Worm (Caenorhabditis elegans) whole organism, L1 larva: ENCODE data around the gene cpna-1.

ENCODE experiments used
- C34B4.2 ChIP-seq: sonication (generic microtip); optimal IDR thresholded peaks from 2 replicates; lab custom pipeline; 2017; ENCODE audit warnings: mild to moderate bottlenecking, missing genetic modification characterization, missing compliant biosample characterization
- alr-1 ChIP-seq: fragments of 200-800 bp; sonication (Bioruptor generic); optimal IDR thresholded peaks from 2 replicates; lab custom pipeline; 2018; ENCODE audit warnings: borderline replicate concordance, mild to moderate bottlenecking, missing genetic modification characterization, missing compliant biosample characterization
- ama-1 ChIP-seq: fragments of 150-350 bp; optimal IDR thresholded peaks from 2 replicates; lab custom pipeline; 2014
- ceh-82 ChIP-seq, 3 experiments: fragments of 150-350 bp in 1 of 3; sonication (generic microtip) in 2 of 3; optimal IDR thresholded peaks; 2 replicates each; lab custom pipeline; 2014 to 2017; ENCODE audit warnings: missing biosample characterization in 3 of 3, missing genetic modification characterization in 3 of 3
- egl-27 ChIP-seq, 2 experiments: fragments of 150-350 bp in 1 of 2; sonication (generic microtip); optimal IDR thresholded peaks; 3 replicates each; lab custom pipeline; 2017 to 2018; ENCODE audit warnings: missing biosample characterization in 2 of 2, missing genetic modification characterization in 2 of 2, missing genetic modification reagents in 2 of 2
- lin-35 ChIP-seq, 2 experiments: fragments of 150-350 bp; optimal IDR thresholded peaks; 2 replicates each; lab custom pipeline; 2014; ENCODE audit warnings: missing biosample characterization in 2 of 2, missing genetic modification characterization in 2 of 2, missing genetic modification reagents in 2 of 2
- mdl-1 ChIP-seq, 2 experiments: fragments of 150-350 bp; optimal IDR thresholded peaks; 2 replicates each; lab custom pipeline; 2014 to 2017; ENCODE audit warnings: missing biosample characterization in 2 of 2, missing genetic modification characterization in 2 of 2, inconsistent platforms in 1 of 2
- mep-1 ChIP-seq: fragments of 150-350 bp; optimal IDR thresholded peaks from 2 replicates; lab custom pipeline; 2014; ENCODE audit warnings: missing biosample characterization, missing genetic modification characterization
- nhr-11 ChIP-seq: fragments of 150-350 bp; optimal IDR thresholded peaks from 2 replicates; lab custom pipeline; 2014; ENCODE audit warnings: missing biosample characterization, missing genetic modification characterization
- nhr-237 ChIP-seq: fragments of 150-350 bp; optimal IDR thresholded peaks from 2 replicates; lab custom pipeline; 2014; ENCODE audit warnings: missing biosample characterization, missing genetic modification characterization
- nhr-85 ChIP-seq: sonication (generic microtip); peaks from one replicate; lab custom pipeline; 2016; ENCODE audit warnings: missing genetic modification characterization, inconsistent platforms, missing compliant biosample characterization
- nhr-90 ChIP-seq: sonication (generic microtip); optimal IDR thresholded peaks from 2 replicates; lab custom pipeline; 2016; ENCODE audit warnings: mild to moderate bottlenecking, missing genetic modification characterization, missing compliant biosample characterization; ENCODE audit not compliant: poor library complexity
- tbx-2 ChIP-seq: sonication (generic microtip); optimal IDR thresholded peaks from 2 replicates; lab custom pipeline; 2016; ENCODE audit warnings: missing genetic modification characterization, missing compliant biosample characterization
- unc-86 ChIP-seq: sonication (generic microtip); optimal IDR thresholded peaks from 2 replicates; lab custom pipeline; 2016; ENCODE audit warnings: missing genetic modification characterization, missing compliant biosample characterization

DNA sequence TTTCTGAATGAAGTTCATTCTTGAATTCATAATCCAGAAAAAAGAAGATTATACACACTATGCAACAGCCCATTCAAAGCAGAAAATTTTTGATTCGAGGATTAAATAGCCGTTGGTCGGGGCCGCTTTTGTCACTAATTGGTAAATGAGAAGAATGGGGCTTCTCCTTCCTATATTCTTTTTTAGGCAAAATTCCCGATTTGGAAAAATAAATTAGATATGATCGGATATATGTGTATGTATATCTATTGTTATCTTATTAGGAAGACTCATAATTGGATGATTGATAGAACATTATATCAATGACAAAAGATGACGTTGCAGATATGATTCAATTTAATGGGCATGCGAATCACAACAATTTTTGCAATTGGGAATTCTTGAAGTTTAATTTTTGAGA, 36.3 kb upstream of the cpna-1 start:
- TF ChIP-seq mep-1 (tag; lab: Kevin White, UChicago) (no peak), nhr-85 (tag; lab: Kevin White, UChicago) (no peak), tbx-2 (no peak), nhr-90 (no peak), ceh-82 (tag; optimal IDR thresholded peaks at IDR 0.05; lab: Kevin White, UChicago) (no peak), nhr-237 (tag; lab: Kevin White, UChicago) (no peak), unc-86 (no peak), mdl-1 (tag; optimal IDR thresholded peaks at IDR 0.05; lab: Kevin White, UChicago) (no peak), egl-27 (tag; optimal IDR thresholded peaks at IDR 0.05; lab: Kevin White, UChicago) (no peak), lin-35 (GFP tag; optimal IDR thresholded peaks at IDR 0.05; lab: Kevin White, UChicago) (no peak), alr-1 (tag; lab: Kevin White, UChicago) (no peak), ama-1 (no peak), C34B4.2 (tag; lab: Kevin White, UChicago) (no peak), nhr-11 (no peak)
